Worm (Caenorhabditis elegans) whole organism, midembryonic: Measurements from ENCODE around the gene R02F2.9.

Experiments used
- T22C8.4 ChIP-seq: fragments of 200-800 bp; sonication (Bioruptor generic); IDR thresholded peaks from 2 replicates; pipeline ENCODE4 v1.3.6; 2022; ENCODE audit warnings: missing genetic modification characterization, missing compliant biosample characterization
- flt-1 ChIP-seq: fragments of 200-800 bp; sonication (Bioruptor generic); IDR thresholded peaks from 2 replicates; pipeline ENCODE4 v1.3.6; 2022; ENCODE audit warnings: missing genetic modification characterization, missing compliant biosample characterization
- klf-2 ChIP-seq: fragments of 200-800 bp; sonication (Bioruptor generic); conservative IDR thresholded peaks from 2 replicates; pipeline ENCODE4 v1.3.6; 2022; ENCODE audit warnings: missing genetic modification reagents, missing genetic modification characterization, missing compliant biosample characterization

DNA sequence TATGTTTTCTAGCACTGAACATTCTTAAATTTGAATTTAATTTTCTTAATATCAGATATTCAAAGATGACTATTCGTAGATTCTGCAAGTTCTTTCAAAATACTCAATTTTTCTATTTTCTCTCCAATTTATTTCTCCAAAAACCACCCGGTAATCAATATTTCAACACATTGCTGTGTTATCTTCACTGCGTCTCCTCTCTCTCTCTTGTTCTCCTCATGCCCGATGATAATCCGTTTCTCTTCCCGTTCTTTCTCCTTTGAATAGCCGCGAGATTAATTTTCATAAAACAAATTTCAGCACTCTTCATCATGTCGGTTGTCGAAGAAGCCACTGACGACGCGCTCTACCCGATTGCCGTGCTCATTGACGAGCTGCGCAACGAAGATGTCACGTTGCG is 48.6 kb upstream of the R02F2.9 start, which contains the start of gene paa-1:
- TF ChIP-seq flt-1 (GFP tag; lab: Robert Waterston, UW), result no peak
- TF ChIP-seq klf-2, result no peak
- TF ChIP-seq T22C8.4 (GFP tag; lab: Robert Waterston, UW), result no peak
